Worm (Caenorhabditis elegans): ENCODE results near the gene cyp-13A8.

The cyp-13A8 gene

ce11 chrII:9834921-9835320 lies 27.6 kb upstream of the cyp-13A8 start, which contains the start of gene arrd-5:
arrd-5 (plus strand) TSS chrII:9835221.
- TF ChIP-seq tab-1 (GFP tag; IDR thresholded peaks at IDR 0.05) (no peak), ref-1 (GFP tag; conservative IDR thresholded peaks at IDR 0.05) (no peak), cog-1 (tag; optimal IDR thresholded peaks at IDR 0.05) (no peak), med-1 (GFP tag; optimal IDR thresholded peaks at IDR 0.05; ENCODE audit: insufficient read depth) (no peak), flt-1 (GFP tag; IDR thresholded peaks at IDR 0.05) (no peak), klf-2 (GFP tag; conservative IDR thresholded peaks at IDR 0.05) (no peak)

DNA sequence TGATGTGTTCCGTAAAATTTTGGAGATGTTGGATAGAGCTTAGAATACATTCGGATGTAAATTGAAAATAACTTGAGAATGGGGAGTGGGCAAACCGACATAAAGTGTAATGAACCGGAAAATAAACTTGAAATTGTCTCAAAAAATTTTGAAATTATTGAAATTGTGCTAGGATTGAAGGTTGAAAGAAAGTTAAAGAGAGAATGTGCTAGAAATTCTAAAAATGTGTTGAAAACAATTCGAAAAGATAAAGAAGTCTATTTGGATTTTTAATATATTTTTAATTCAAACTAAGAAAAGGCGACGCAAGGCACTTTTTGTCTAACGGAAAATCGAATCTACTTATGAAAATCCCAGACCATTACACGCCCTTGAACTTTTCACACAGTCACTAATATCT lies 26.5 kb upstream of the cyp-13A8 start, which contains the start of gene ZK938.3:
TSS of gene ZK938.3 (minus strand) at position 101 of the 400 bp plus-strand sequence.
- TF ChIP-seq flt-1 (GFP tag; IDR thresholded peaks at IDR 0.05), result no peak
- TF ChIP-seq ztf-23 (GFP tag; IDR thresholded peaks at IDR 0.05), result no peak
- no peak for TF ChIP-seq med-1 (GFP tag; optimal IDR thresholded peaks at IDR 0.05; ENCODE audit: insufficient read depth)
- no peak for TF ChIP-seq klf-2 (GFP tag; conservative IDR thresholded peaks at IDR 0.05)
- TF ChIP-seq T22C8.4 (GFP tag; IDR thresholded peaks at IDR 0.05), result no peak
- TF ChIP-seq cog-1 (tag; optimal IDR thresholded peaks at IDR 0.05), result no peak
- TF ChIP-seq tab-1 (GFP tag; IDR thresholded peaks at IDR 0.05), result no peak
- no peak for TF ChIP-seq ztf-29 (GFP tag; IDR thresholded peaks at IDR 0.05)
- no peak for TF ChIP-seq ref-1 (GFP tag; conservative IDR thresholded peaks at IDR 0.05)

- no peak for TF ChIP-seq ztf-23 (GFP tag; IDR thresholded peaks at IDR 0.05)
- no peak for TF ChIP-seq T22C8.4 (GFP tag; IDR thresholded peaks at IDR 0.05)
- no peak for TF ChIP-seq tab-1 (GFP tag; IDR thresholded peaks at IDR 0.05)
- no peak for TF ChIP-seq klf-2 (GFP tag; conservative IDR thresholded peaks at IDR 0.05)
- TF ChIP-seq flt-1 (GFP tag; IDR thresholded peaks at IDR 0.05), result no peak
- no peak for TF ChIP-seq med-1 (GFP tag; optimal IDR thresholded peaks at IDR 0.05; ENCODE audit: insufficient read depth)
- no peak for TF ChIP-seq ref-1 (GFP tag; conservative IDR thresholded peaks at IDR 0.05)
These were observed 23.7 kb upstream of the cyp-13A8 start, which contains the start of gene ZK938.12 for ce11 chrII:9831033-9831432. ZK938.12 (plus strand) TSS chrII:9831333.

DNA sequence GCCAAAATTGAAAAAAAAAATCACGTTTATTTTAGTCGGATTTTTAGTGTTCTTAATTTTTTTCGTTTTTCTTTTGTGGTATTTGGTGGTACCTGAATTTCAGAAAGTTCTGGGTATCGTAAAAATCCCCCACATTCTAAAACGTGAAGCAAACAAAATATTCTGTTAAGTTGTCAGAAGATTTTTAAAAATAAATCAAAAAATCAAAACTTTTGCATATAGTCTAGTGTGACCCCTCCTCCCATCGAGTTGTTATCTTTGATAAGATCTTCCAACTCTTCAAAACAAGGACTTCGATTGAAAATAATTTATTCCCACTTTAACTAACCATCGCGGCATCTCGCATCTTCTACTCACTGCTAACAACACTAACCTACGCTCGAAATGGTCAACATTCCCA lies 21.7 kb upstream of the cyp-13A8 start, which contains the start of gene ZK938.1:
TSS of gene ZK938.1 (plus strand) at position 301 of the 400 bp plus-strand sequence.
- TF ChIP-seq T22C8.4 (GFP tag; IDR thresholded peaks at IDR 0.05) (no peak), ztf-29 (GFP tag; IDR thresholded peaks at IDR 0.05) (no peak)

DNA sequence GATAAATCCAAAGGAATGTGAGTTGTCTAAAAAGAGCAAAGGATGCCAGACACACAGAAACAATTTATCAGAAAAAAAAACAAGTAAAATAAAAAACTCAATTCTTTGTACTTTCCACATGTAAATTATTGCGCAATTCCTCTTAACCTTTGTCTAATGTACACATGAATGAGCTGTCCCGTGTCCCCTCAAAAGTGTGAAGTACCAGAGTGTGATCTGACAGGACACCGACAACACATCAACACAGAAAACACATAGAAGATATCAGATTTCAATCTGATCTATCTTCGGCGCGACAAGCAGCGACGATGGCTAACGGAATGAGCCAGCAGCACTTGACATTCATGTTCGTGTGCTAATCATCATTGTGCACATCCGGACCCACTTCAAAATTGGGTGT lies 21.1 kb upstream of the cyp-13A8 start:
- TF ChIP-seq tab-1 (GFP tag; IDR thresholded peaks at IDR 0.05) (no peak), ztf-23 (GFP tag; IDR thresholded peaks at IDR 0.05) (no peak), med-1 (GFP tag; optimal IDR thresholded peaks at IDR 0.05; ENCODE audit: insufficient read depth) (no peak), cog-1 (tag; optimal IDR thresholded peaks at IDR 0.05) (no peak)

DNA sequence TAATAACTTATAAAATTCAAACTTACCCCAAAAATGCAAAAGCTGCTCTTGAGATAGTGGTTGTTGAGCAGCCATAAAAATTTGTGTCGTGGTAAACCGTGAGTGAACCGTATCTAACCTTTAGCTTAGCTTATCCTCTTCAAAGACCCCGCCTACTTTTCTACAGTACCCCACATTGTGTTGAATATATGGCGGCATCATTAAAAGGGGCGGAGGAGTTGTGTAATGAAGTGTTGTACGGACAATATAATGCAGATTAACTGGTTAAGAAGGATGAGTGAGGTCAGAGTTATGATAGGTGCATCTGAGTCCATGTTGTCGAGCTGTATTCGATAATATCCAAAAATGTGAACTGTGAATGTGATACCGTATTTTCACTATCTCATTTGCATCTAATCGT lies 20.5 kb upstream of the cyp-13A8 start, which contains the start of gene eyg-1:
TSS of gene eyg-1 (minus strand) at position 101 of the 400 bp plus-strand sequence.
- TF ChIP-seq ztf-23 (GFP tag; IDR thresholded peaks at IDR 0.05), result no peak
- no peak for TF ChIP-seq med-1 (GFP tag; optimal IDR thresholded peaks at IDR 0.05; ENCODE audit: insufficient read depth)
- no peak for TF ChIP-seq tab-1 (GFP tag; IDR thresholded peaks at IDR 0.05)
- no peak for TF ChIP-seq flt-1 (GFP tag; IDR thresholded peaks at IDR 0.05)
- TF ChIP-seq T22C8.4 (GFP tag; IDR thresholded peaks at IDR 0.05), result no peak
- no peak for TF ChIP-seq klf-2 (GFP tag; conservative IDR thresholded peaks at IDR 0.05)
- TF ChIP-seq ztf-29 (GFP tag; IDR thresholded peaks at IDR 0.05), result no peak
- no peak for TF ChIP-seq ref-1 (GFP tag; conservative IDR thresholded peaks at IDR 0.05)
- TF ChIP-seq cog-1 (tag; optimal IDR thresholded peaks at IDR 0.05), result no peak

DNA sequence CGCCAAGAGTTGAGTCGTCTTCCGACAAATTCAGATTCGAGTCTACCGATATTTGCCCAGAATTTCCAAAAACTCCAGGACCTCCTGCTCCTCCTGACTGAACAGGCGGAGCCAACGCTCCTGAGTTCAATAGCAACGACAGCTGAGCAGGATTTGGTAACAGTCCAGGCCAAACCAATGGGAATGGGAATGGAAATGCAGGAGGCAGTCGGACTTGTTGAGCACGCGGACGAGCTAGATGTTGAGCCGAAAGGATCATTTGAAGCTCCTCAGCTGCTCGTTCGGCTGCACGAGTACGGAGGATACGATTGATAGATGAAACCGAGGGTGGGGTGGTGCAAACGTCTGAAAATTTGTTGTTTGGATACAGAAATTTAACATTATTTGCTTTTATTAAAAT lies 19.6 kb upstream of the cyp-13A8 start:
- TF ChIP-seq ztf-29 (GFP tag; IDR thresholded peaks at IDR 0.05), result no peak
- no peak for TF ChIP-seq tab-1 (GFP tag; IDR thresholded peaks at IDR 0.05)
- no peak for TF ChIP-seq ref-1 (GFP tag; conservative IDR thresholded peaks at IDR 0.05)
- TF ChIP-seq flt-1 (GFP tag; IDR thresholded peaks at IDR 0.05), result no peak
- no peak for TF ChIP-seq cog-1 (tag; optimal IDR thresholded peaks at IDR 0.05)
- TF ChIP-seq klf-2 (GFP tag; conservative IDR thresholded peaks at IDR 0.05), result no peak
- no peak for TF ChIP-seq ztf-23 (GFP tag; IDR thresholded peaks at IDR 0.05)
- TF ChIP-seq T22C8.4 (GFP tag; IDR thresholded peaks at IDR 0.05), result no peak
- no peak for TF ChIP-seq med-1 (GFP tag; optimal IDR thresholded peaks at IDR 0.05; ENCODE audit: insufficient read depth)

DNA sequence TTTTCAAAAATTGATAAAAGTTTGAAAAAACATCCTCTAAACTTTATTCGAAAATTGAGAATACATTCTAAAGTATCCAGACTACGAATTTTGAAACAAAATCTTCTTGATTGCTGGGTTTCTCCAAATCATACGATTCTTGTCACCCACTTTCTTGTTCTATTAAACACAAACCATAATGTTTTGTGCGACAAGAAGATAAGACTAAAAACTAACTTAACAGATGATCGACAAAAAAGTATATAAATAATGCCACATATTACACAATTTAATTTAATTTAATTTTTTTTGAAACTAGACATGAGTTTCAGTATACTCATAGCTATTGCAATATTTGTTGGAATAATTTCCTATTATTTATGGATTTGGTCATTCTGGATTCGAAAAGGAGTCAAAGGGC lies 4.0 kb downstream of the cyp-13A8 start, which contains the start of gene cyp-13A7:
TSS of gene cyp-13A7 (plus strand) at position 301 of the 400 bp plus-strand sequence.
- TF ChIP-seq med-1 (GFP tag; optimal IDR thresholded peaks at IDR 0.05; ENCODE audit: insufficient read depth), result no peak
- TF ChIP-seq klf-2 (GFP tag; conservative IDR thresholded peaks at IDR 0.05), result no peak
- no peak for TF ChIP-seq flt-1 (GFP tag; IDR thresholded peaks at IDR 0.05)
- no peak for TF ChIP-seq T22C8.4 (GFP tag; IDR thresholded peaks at IDR 0.05)
- no peak for TF ChIP-seq ztf-23 (GFP tag; IDR thresholded peaks at IDR 0.05)
- no peak for TF ChIP-seq cog-1 (tag; optimal IDR thresholded peaks at IDR 0.05)
- no peak for TF ChIP-seq ref-1 (GFP tag; conservative IDR thresholded peaks at IDR 0.05)
- no peak for TF ChIP-seq ztf-29 (GFP tag; IDR thresholded peaks at IDR 0.05)
- no peak for TF ChIP-seq tab-1 (GFP tag; IDR thresholded peaks at IDR 0.05)

DNA sequence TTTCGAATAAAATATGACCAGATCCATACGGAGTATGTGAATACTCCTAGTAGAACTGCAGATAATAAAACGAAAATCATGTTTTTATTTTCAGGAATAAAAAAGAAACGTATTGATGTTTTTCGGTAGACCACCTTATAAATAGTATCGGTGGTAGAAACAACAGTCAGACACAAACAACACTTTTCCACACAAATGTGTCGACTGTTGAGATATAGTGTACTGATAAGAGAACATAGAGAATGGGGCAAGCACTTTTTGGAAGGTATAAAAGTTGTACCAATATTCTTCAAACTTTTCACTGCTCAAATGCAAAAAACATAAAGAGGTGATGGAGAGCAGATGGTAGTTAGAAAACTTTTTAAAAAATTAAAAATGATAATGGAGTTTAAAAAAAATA lies 4.7 kb downstream of the cyp-13A8 start, which contains the start of gene cyp-13A6:
TSS of gene cyp-13A6 (minus strand) at position 180 of the 400 bp plus-strand sequence.
- TF ChIP-seq ztf-29 (GFP tag; IDR thresholded peaks at IDR 0.05), result no peak
- TF ChIP-seq med-1 (GFP tag; optimal IDR thresholded peaks at IDR 0.05; ENCODE audit: insufficient read depth), result no peak
- no peak for TF ChIP-seq tab-1 (GFP tag; IDR thresholded peaks at IDR 0.05)
- TF ChIP-seq cog-1 (tag; optimal IDR thresholded peaks at IDR 0.05), result no peak
- TF ChIP-seq ref-1 (GFP tag; conservative IDR thresholded peaks at IDR 0.05), result no peak
- no peak for TF ChIP-seq flt-1 (GFP tag; IDR thresholded peaks at IDR 0.05)
- no peak for TF ChIP-seq T22C8.4 (GFP tag; IDR thresholded peaks at IDR 0.05)
- no peak for TF ChIP-seq ztf-23 (GFP tag; IDR thresholded peaks at IDR 0.05)
- TF ChIP-seq klf-2 (GFP tag; conservative IDR thresholded peaks at IDR 0.05), result no peak

DNA sequence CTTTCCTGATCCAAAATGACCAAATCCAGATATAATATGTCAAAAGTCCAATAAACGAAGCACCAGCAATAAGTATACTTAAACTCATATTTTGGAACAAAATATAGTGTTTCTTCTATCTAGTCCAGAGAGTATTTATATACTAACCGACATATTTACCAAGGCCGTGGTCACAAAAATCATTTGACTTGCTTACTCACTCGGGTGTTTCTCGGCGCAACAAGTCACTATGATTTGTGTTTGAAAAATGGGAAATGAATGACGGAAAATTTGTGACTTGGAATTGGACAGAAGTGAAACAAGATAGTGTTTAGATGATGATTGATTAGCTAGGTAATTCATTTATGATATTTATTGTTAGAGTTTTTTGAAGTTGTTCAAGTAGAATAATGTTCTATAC lies 7.1 kb downstream of the cyp-13A8 start, which contains the start of gene cyp-13A5:
TSS of gene cyp-13A5 (minus strand) at position 112 of the 400 bp plus-strand sequence.
- no peak for TF ChIP-seq ref-1 (GFP tag; conservative IDR thresholded peaks at IDR 0.05)
- no peak for TF ChIP-seq klf-2 (GFP tag; conservative IDR thresholded peaks at IDR 0.05)
